Fruit fly (Drosophila melanogaster): ENCODE measurements around the gene mtSSB.

- TF ChIP-seq dsx (GFP tag; optimal IDR thresholded peaks at IDR 0.05; ENCODE audit: poor library complexity, severe bottlenecking) = no peak
- no peak for TF ChIP-seq esn (GFP tag; optimal IDR thresholded peaks at IDR 0.05)
- TF ChIP-seq CG3032 (tag; optimal IDR thresholded peaks at IDR 0.05) = no peak
- no peak for TF ChIP-seq spab (GFP tag; optimal IDR thresholded peaks at IDR 0.05)
- TF ChIP-seq fd85E (GFP tag; optimal IDR thresholded peaks at IDR 0.05) = no peak
- TF ChIP-seq Ets96B (tag; optimal IDR thresholded peaks at IDR 0.05) = no peak
- no peak for TF ChIP-seq Hr39 (GFP tag; optimal IDR thresholded peaks at IDR 0.05)
Observed at dm6 chr3R:16190183-16190763, 14.8 kb downstream of the mtSSB start.
